Worm (Caenorhabditis elegans) whole organism, L3 larva: ENCODE results near the gene glb-27.

Source experiments
- R02D3.7 ChIP-seq: fragments of 150-350 bp; optimal IDR thresholded peaks from 2 replicates; lab custom pipeline; 2014; ENCODE audit warnings: missing biosample characterization, missing genetic modification characterization
- ZK546.5 ChIP-seq: sonication (generic microtip); optimal IDR thresholded peaks from 2 replicates; lab custom pipeline; 2017; ENCODE audit warnings: missing biosample characterization, missing genetic modification characterization
- ama-1 ChIP-seq: fragments of 150-350 bp; optimal IDR thresholded peaks from 2 replicates; lab custom pipeline; 2018
- ceh-16 ChIP-seq: sonication (generic microtip); optimal IDR thresholded peaks from 2 replicates; lab custom pipeline; 2017; ENCODE audit warnings: missing biosample characterization, missing genetic modification characterization
- ceh-28 ChIP-seq: fragments of 150-350 bp; optimal IDR thresholded peaks from 2 replicates; lab custom pipeline; 2014; ENCODE audit warnings: missing biosample characterization, missing genetic modification reagents, missing genetic modification characterization
- ceh-82 ChIP-seq: fragments of 150-350 bp; optimal IDR thresholded peaks from 2 replicates; lab custom pipeline; 2014; ENCODE audit warnings: missing biosample characterization, missing genetic modification characterization
- ceh-9 ChIP-seq: sonication (generic microtip); optimal IDR thresholded peaks from 2 replicates; lab custom pipeline; 2018; ENCODE audit warnings: missing biosample characterization, missing genetic modification characterization
- daf-12 ChIP-seq: fragments of 150-350 bp; optimal IDR thresholded peaks from 2 replicates; lab custom pipeline; 2014; ENCODE audit warnings: missing biosample characterization, missing genetic modification reagents, missing genetic modification characterization
- elt-1 ChIP-seq: fragments of 150-350 bp; optimal IDR thresholded peaks from 2 replicates; lab custom pipeline; 2014; ENCODE audit warnings: missing biosample characterization, missing genetic modification characterization
- elt-2 ChIP-seq: sonication (generic microtip); optimal IDR thresholded peaks from 2 replicates; lab custom pipeline; 2016; ENCODE audit warnings: missing genetic modification reagents, mild to moderate bottlenecking, missing genetic modification characterization, missing compliant biosample characterization
- eor-1 ChIP-seq, 2 experiments: fragments of 150-350 bp; optimal IDR thresholded peaks; 2 replicates each; lab custom pipeline; 2014 to 2018; ENCODE audit warnings: missing biosample characterization in 2 of 2, missing genetic modification characterization in 2 of 2
- fkh-10 ChIP-seq: sonication (generic microtip); optimal IDR thresholded peaks from 2 replicates; lab custom pipeline; 2017; ENCODE audit warnings: missing biosample characterization, missing genetic modification reagents, missing genetic modification characterization
- fkh-2 ChIP-seq: fragments of 150-350 bp; optimal IDR thresholded peaks from 2 replicates; lab custom pipeline; 2014; ENCODE audit warnings: missing biosample characterization, missing genetic modification reagents, missing genetic modification characterization
- fos-1 ChIP-seq: fragments of 150-350 bp; optimal IDR thresholded peaks from 2 replicates; lab custom pipeline; 2014; ENCODE audit warnings: missing biosample characterization, missing genetic modification characterization
- hmg-11 ChIP-seq: sonication (generic microtip); optimal IDR thresholded peaks from 2 replicates; lab custom pipeline; 2016; ENCODE audit warnings: missing genetic modification characterization, missing compliant biosample characterization
- jun-1 ChIP-seq: fragments of 150-350 bp; optimal IDR thresholded peaks from 2 replicates; lab custom pipeline; 2014; ENCODE audit warnings: missing biosample characterization, missing genetic modification reagents, missing genetic modification characterization
- lin-15B ChIP-seq: fragments of 150-350 bp; optimal IDR thresholded peaks from 2 replicates; lab custom pipeline; 2014; ENCODE audit warnings: missing biosample characterization, missing genetic modification characterization
- lin-39 ChIP-seq: fragments of 150-350 bp; optimal IDR thresholded peaks from 2 replicates; lab custom pipeline; 2018; ENCODE audit warnings: missing biosample characterization, missing genetic modification reagents, missing genetic modification characterization
- lsy-12 ChIP-seq: sonication (generic microtip); optimal IDR thresholded peaks from 2 replicates; lab custom pipeline; 2016; ENCODE audit warnings: mild to moderate bottlenecking, missing genetic modification characterization, missing compliant biosample characterization
- mdl-1 ChIP-seq: fragments of 150-350 bp; optimal IDR thresholded peaks from 2 replicates; lab custom pipeline; 2014; ENCODE audit warnings: missing biosample characterization, missing genetic modification characterization
- mml-1 ChIP-seq: fragments of 150-350 bp; sonication (generic microtip); optimal IDR thresholded peaks from 3 replicates; lab custom pipeline; 2014; ENCODE audit warnings: missing biosample characterization, missing genetic modification characterization
- nfya-1 ChIP-seq: sonication (generic microtip); optimal IDR thresholded peaks from 2 replicates; lab custom pipeline; 2017; ENCODE audit warnings: missing genetic modification characterization, mild to moderate bottlenecking, missing compliant biosample characterization, antibody characterized with exemption, moderate library complexity; ENCODE audit not compliant: insufficient read depth
- nhr-11 ChIP-seq: fragments of 150-350 bp; optimal IDR thresholded peaks from 2 replicates; lab custom pipeline; 2014; ENCODE audit warnings: missing biosample characterization, missing genetic modification characterization
- nhr-12 ChIP-seq: fragments of 150-350 bp; optimal IDR thresholded peaks from 2 replicates; lab custom pipeline; 2014; ENCODE audit warnings: missing biosample characterization, missing genetic modification characterization
- nhr-23 ChIP-seq: fragments of 150-350 bp; optimal IDR thresholded peaks from 2 replicates; lab custom pipeline; 2014; ENCODE audit warnings: missing biosample characterization, missing genetic modification reagents, missing genetic modification characterization
- nhr-237 ChIP-seq: fragments of 150-350 bp; optimal IDR thresholded peaks from 2 replicates; lab custom pipeline; 2014; ENCODE audit warnings: missing biosample characterization, missing genetic modification characterization
- nhr-25 ChIP-seq: sonication (generic microtip); optimal IDR thresholded peaks from 2 replicates; lab custom pipeline; 2017; ENCODE audit warnings: missing biosample characterization, missing genetic modification characterization
- nhr-43 ChIP-seq: sonication (generic microtip); optimal IDR thresholded peaks from 2 replicates; lab custom pipeline; 2016; ENCODE audit warnings: mild to moderate bottlenecking, missing genetic modification characterization, missing compliant biosample characterization; ENCODE audit not compliant: poor library complexity, severe bottlenecking
- nhr-67 ChIP-seq: fragments of 150-350 bp; optimal IDR thresholded peaks from 2 replicates; lab custom pipeline; 2014; ENCODE audit warnings: missing biosample characterization, missing genetic modification characterization
- nhr-76 ChIP-seq: fragments of 150-350 bp; sonication (generic microtip); optimal IDR thresholded peaks from 5 replicates; lab custom pipeline; 2014; ENCODE audit warnings: missing biosample characterization, missing genetic modification characterization
- nhr-77 ChIP-seq: fragments of 150-350 bp; optimal IDR thresholded peaks from 2 replicates; lab custom pipeline; 2014; ENCODE audit warnings: missing biosample characterization, missing genetic modification characterization
- pha-4 ChIP-seq: fragments of 150-350 bp; optimal IDR thresholded peaks from 2 replicates; lab custom pipeline; 2014; ENCODE audit warnings: missing biosample characterization, missing genetic modification reagents, missing genetic modification characterization
- pqm-1 ChIP-seq: fragments of 150-350 bp; optimal IDR thresholded peaks from 2 replicates; lab custom pipeline; 2017; ENCODE audit warnings: missing biosample characterization, missing genetic modification characterization, inconsistent platforms
- sea-2 ChIP-seq: fragments of 150-350 bp; sonication (generic microtip); optimal IDR thresholded peaks from 4 replicates; lab custom pipeline; 2014; ENCODE audit warnings: missing biosample characterization, missing genetic modification reagents, missing genetic modification characterization
- skn-1 ChIP-seq: fragments of 150-350 bp; optimal IDR thresholded peaks from 2 replicates; lab custom pipeline; 2014; ENCODE audit warnings: missing biosample characterization, missing genetic modification characterization
- snpc-4 ChIP-seq: fragments of 150-350 bp; optimal IDR thresholded peaks from 2 replicates; lab custom pipeline; 2014; ENCODE audit warnings: missing biosample characterization, missing genetic modification characterization
- tbx-2 ChIP-seq: sonication (generic microtip); optimal IDR thresholded peaks from 2 replicates; lab custom pipeline; 2016; ENCODE audit warnings: mild to moderate bottlenecking, missing genetic modification characterization, missing compliant biosample characterization
- unc-62 ChIP-seq: fragments of 150-350 bp; sonication (generic microtip); optimal IDR thresholded peaks from 4 replicates; lab custom pipeline; 2014; ENCODE audit warnings: missing biosample characterization, missing genetic modification reagents, missing genetic modification characterization
- zag-1 ChIP-seq: fragments of 150-350 bp; optimal IDR thresholded peaks from 2 replicates; lab custom pipeline; 2014; ENCODE audit warnings: missing biosample characterization, missing genetic modification characterization
- ztf-11 ChIP-seq: fragments of 150-350 bp; optimal IDR thresholded peaks from 2 replicates; lab custom pipeline; 2014; ENCODE audit warnings: missing biosample characterization, missing genetic modification characterization
- ztf-4 ChIP-seq: fragments of 150-350 bp; optimal IDR thresholded peaks from 2 replicates; lab custom pipeline; 2014; ENCODE audit warnings: missing biosample characterization, missing genetic modification characterization

glb-27 gene

ce11 chrII:8556166-8556565, at the start of gene glb-27:
glb-27 (minus strand) TSS chrII:8556266.
- TF ChIP-seq nhr-67 (tag; lab: Kevin White, UChicago) (no peak), sea-2 (GFP tag; lab: Kevin White, UChicago) (no peak), nhr-23 (tag; lab: Kevin White, UChicago) (no peak), unc-62 (GFP tag; lab: Kevin White, UChicago) (no peak), lin-39 (no peak), fkh-2 (tag; lab: Kevin White, UChicago) (no peak), snpc-4 (tag; lab: Kevin White, UChicago) (no peak), nhr-11 (tag; lab: Kevin White, UChicago) (no peak), ztf-11 (tag; lab: Kevin White, UChicago) (no peak)

DNA sequence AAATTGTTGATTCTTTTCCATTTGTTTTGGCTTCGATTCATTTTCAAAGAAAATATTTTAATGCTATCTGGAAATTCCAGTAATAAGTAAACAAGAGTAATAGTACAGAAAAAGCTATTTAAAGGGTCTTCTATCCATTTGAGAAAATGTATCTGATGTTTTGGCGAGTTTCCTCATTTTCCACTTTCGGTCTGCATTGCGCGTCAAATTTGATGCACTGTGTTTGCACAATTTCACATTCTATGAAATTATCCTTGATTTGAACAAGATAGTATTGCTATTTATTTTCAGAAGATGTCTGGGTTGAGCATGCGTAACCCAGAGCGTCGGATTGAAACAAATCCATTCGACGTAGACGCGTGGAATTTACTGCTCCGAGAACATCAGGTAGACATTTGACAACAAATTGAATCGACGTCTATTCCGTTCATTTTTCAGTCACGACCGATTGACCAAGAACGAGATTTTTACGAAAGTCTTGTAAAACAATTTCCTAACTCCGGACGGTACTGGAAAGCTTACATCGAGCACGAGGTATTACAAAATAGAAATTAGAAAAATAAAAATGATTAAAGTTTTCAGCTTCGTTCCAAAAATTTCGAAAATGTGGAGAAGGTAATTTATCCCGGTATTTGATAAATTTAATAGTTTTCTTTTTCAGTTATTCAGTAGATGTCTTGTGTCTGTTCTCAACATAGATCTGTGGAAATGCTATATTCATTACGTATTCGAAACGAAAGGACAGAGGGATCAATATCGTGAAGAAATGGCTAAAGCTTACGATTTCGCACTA, 47.7 kb upstream of the glb-27 start, which contains the start of gene suf-1:
suf-1 (plus strand) TSS at position 280 of the 793 bp plus-strand sequence.
- peak; percentile 11 for TF ChIP-seq lsy-12 (tag; lab: Kevin White, UChicago)
- TF ChIP-seq pqm-1 (tag; lab: Kevin White, UChicago): no peak
- no peak for TF ChIP-seq unc-62 (GFP tag; lab: Kevin White, UChicago)
- TF ChIP-seq ceh-16 (tag; lab: Kevin White, UChicago): no peak
- no peak for TF ChIP-seq skn-1 (tag; lab: Kevin White, UChicago)
- TF ChIP-seq mml-1 (tag; lab: Kevin White, UChicago): no peak
- TF ChIP-seq nhr-25 (tag; lab: Kevin White, UChicago): no peak
- TF ChIP-seq daf-12: no peak
- no peak for TF ChIP-seq jun-1 (tag; lab: Kevin White, UChicago)
- TF ChIP-seq ceh-9 (tag; lab: Kevin White, UChicago): no peak
- no peak for TF ChIP-seq lin-15B (tag; lab: Kevin White, UChicago)
- TF ChIP-seq nhr-76 (tag; lab: Kevin White, UChicago): peak; percentile 18
- no peak for TF ChIP-seq fkh-2 (tag; lab: Kevin White, UChicago)
- no peak for TF ChIP-seq ZK546.5 (tag; lab: Kevin White, UChicago)
- TF ChIP-seq tbx-2: no peak
- TF ChIP-seq elt-1 (tag; lab: Kevin White, UChicago): no peak
- TF ChIP-seq snpc-4 (tag; lab: Kevin White, UChicago): no peak
- TF ChIP-seq mdl-1 (tag; lab: Kevin White, UChicago): no peak
- TF ChIP-seq zag-1 (tag; lab: Kevin White, UChicago): no peak
- no peak for TF ChIP-seq hmg-11 (tag; lab: Kevin White, UChicago)
- TF ChIP-seq nhr-237 (tag; lab: Kevin White, UChicago): no peak
- TF ChIP-seq ceh-28 (tag; lab: Kevin White, UChicago): no peak
- no peak for TF ChIP-seq R02D3.7
- no peak for TF ChIP-seq nhr-12
- no peak for TF ChIP-seq fkh-10
- no peak for TF ChIP-seq pha-4 (tag; lab: Kevin White, UChicago)
- TF ChIP-seq nhr-11 (tag; lab: Kevin White, UChicago): no peak
- TF ChIP-seq sea-2 (GFP tag; lab: Kevin White, UChicago): no peak
- TF ChIP-seq fos-1 (tag; lab: Kevin White, UChicago): no peak
- TF ChIP-seq eor-1 (tag; optimal IDR thresholded peaks at IDR 0.05; lab: Kevin White, UChicago): no peak
- TF ChIP-seq nhr-43: no peak
- TF ChIP-seq ceh-82 (tag; lab: Kevin White, UChicago): peak; percentile 22
- no peak for TF ChIP-seq nfya-1 (tag; lab: Kevin White, UChicago)
- TF ChIP-seq ztf-4: no peak
- TF ChIP-seq ama-1: peak; percentile 30
- peak; percentile 24 for TF ChIP-seq elt-2 (tag; lab: Kevin White, UChicago)
- no peak for TF ChIP-seq ztf-11 (tag; lab: Kevin White, UChicago)
- TF ChIP-seq nhr-77: no peak
